Worm (Caenorhabditis elegans) whole organism, L2 larva: ENCODE measurements around the gene T04F8.7.

Experiments used
- blmp-1 ChIP-seq: sonication (generic microtip); optimal IDR thresholded peaks from 2 replicates; lab custom pipeline; 2017; ENCODE audit warnings: missing genetic modification characterization, mild to moderate bottlenecking, missing compliant biosample characterization, antibody characterized with exemption, moderate library complexity; ENCODE audit not compliant: insufficient read depth
- elt-3 ChIP-seq: sonication (generic microtip); optimal IDR thresholded peaks from 2 replicates; lab custom pipeline; 2017; ENCODE audit warnings: missing biosample characterization, missing genetic modification characterization
- nhr-10 ChIP-seq: sonication (generic microtip); optimal IDR thresholded peaks from 2 replicates; lab custom pipeline; 2017; ENCODE audit warnings: missing biosample characterization, missing genetic modification characterization
- nhr-6 ChIP-seq: fragments of 150-350 bp; optimal IDR thresholded peaks from 2 replicates; lab custom pipeline; 2014; ENCODE audit warnings: missing biosample characterization, missing genetic modification characterization
- unc-62 ChIP-seq: fragments of 150-350 bp; optimal IDR thresholded peaks from 2 replicates; lab custom pipeline; 2014; ENCODE audit warnings: missing biosample characterization, missing genetic modification reagents, missing genetic modification characterization

ce11 chrX:11720058-11720457, 39.3 kb upstream of the T04F8.7 start:
- TF ChIP-seq nhr-6 (tag; lab: Kevin White, UChicago) (no peak), nhr-10 (tag; lab: Kevin White, UChicago) (no peak), unc-62 (GFP tag; lab: Kevin White, UChicago) (no peak), elt-3 (tag; lab: Kevin White, UChicago) (no peak), blmp-1 (tag; lab: Kevin White, UChicago) (no peak)
